Fruit fly (Drosophila melanogaster) whole organism, embryonic: ENCODE data around the gene CG6927.

ENCODE experiments used
- CG1024 ChIP-seq: fragments of 200-800 bp; sonication (Bioruptor generic); IDR thresholded peaks from 2 replicates; pipeline ENCODE4 v1.3.6; 2022; ENCODE audit warnings: missing biosample characterization, missing genetic modification characterization
- CG10274 ChIP-seq: fragments of 200-800 bp; sonication (Bioruptor generic); optimal IDR thresholded peaks from 3 replicates; lab custom pipeline; 2017; ENCODE audit warnings: missing biosample characterization, mild to moderate bottlenecking, missing genetic modification characterization
- CG10366 ChIP-seq: fragments of 200-800 bp; sonication (Bioruptor generic); IDR thresholded peaks from 2 replicates; pipeline ENCODE4 v1.3.6; 2022; ENCODE audit warnings: missing biosample characterization, missing genetic modification characterization
- CG10462 ChIP-seq: fragments of 200-800 bp; sonication (Bioruptor generic); optimal IDR thresholded peaks from 2 replicates; lab custom pipeline; 2016; ENCODE audit warnings: missing biosample characterization, missing genetic modification characterization
- CG10565 ChIP-seq: fragments of 200-800 bp; sonication (Bioruptor generic); optimal IDR thresholded peaks from 3 replicates; lab custom pipeline; 2016; ENCODE audit warnings: missing biosample characterization, mild to moderate bottlenecking, missing genetic modification characterization
- CG1233 ChIP-seq: fragments of 200-800 bp; sonication (Bioruptor generic); optimal IDR thresholded peaks from 4 replicates; lab custom pipeline; 2018; ENCODE audit warnings: missing biosample characterization, mild to moderate bottlenecking, missing genetic modification characterization
- CG13894 ChIP-seq: fragments of 200-800 bp; sonication (Bioruptor generic); optimal IDR thresholded peaks from 3 replicates; lab custom pipeline; 2018; ENCODE audit warnings: missing biosample characterization, mild to moderate bottlenecking, missing genetic modification characterization, moderate library complexity
- CG14710 ChIP-seq: fragments of 200-800 bp; sonication (Bioruptor generic); optimal IDR thresholded peaks from 3 replicates; lab custom pipeline; 2019; ENCODE audit warnings: missing biosample characterization, mild to moderate bottlenecking, missing genetic modification characterization, moderate library complexity
- CG17328 ChIP-seq: fragments of 200-800 bp; sonication (Bioruptor generic); IDR thresholded peaks from 2 replicates; pipeline ENCODE4 v1.3.6; 2022; ENCODE audit warnings: missing biosample characterization, missing genetic modification characterization
- CG17802 ChIP-seq: fragments of 200-800 bp; sonication (Bioruptor generic); optimal IDR thresholded peaks from 2 replicates; lab custom pipeline; 2018; ENCODE audit warnings: missing biosample characterization, mild to moderate bottlenecking, missing genetic modification characterization, moderate library complexity
- CG17829 ChIP-seq: fragments of 200-800 bp; optimal IDR thresholded peaks from 2 replicates; lab custom pipeline; 2019; ENCODE audit warnings: missing biosample characterization, mild to moderate bottlenecking, missing genetic modification characterization, moderate library complexity
- CG18262 ChIP-seq: fragments of 200-800 bp; optimal IDR thresholded peaks from 3 replicates; lab custom pipeline; 2019; ENCODE audit warnings: missing biosample characterization, mild to moderate bottlenecking, missing genetic modification characterization, moderate library complexity
- CG2712 ChIP-seq: fragments of 200-800 bp; optimal IDR thresholded peaks from 3 replicates; lab custom pipeline; 2019; ENCODE audit warnings: missing biosample characterization, mild to moderate bottlenecking, missing genetic modification characterization, moderate library complexity
- CG2875 ChIP-seq: fragments of 200-800 bp; sonication (Bioruptor generic); optimal IDR thresholded peaks from 2 replicates; lab custom pipeline; 2017; ENCODE audit warnings: missing biosample characterization, mild to moderate bottlenecking, missing genetic modification characterization, missing genetic modification reagents
- CG34376 ChIP-seq: fragments of 200-800 bp; sonication (Bioruptor generic); optimal IDR thresholded peaks from 2 replicates; lab custom pipeline; 2018; ENCODE audit warnings: missing biosample characterization, mild to moderate bottlenecking, missing genetic modification characterization
- CG4360 ChIP-seq: fragments of 200-800 bp; sonication (Bioruptor generic); IDR thresholded peaks from 2 replicates; pipeline ENCODE4 v1.3.6; 2022; ENCODE audit warnings: missing biosample characterization, missing genetic modification characterization
- CG4424 ChIP-seq: fragments of 200-800 bp; sonication (Bioruptor generic); optimal IDR thresholded peaks from 3 replicates; lab custom pipeline; 2016; ENCODE audit warnings: missing biosample characterization, missing genetic modification characterization
- CG7745 ChIP-seq: fragments of 200-800 bp; sonication (Bioruptor generic); optimal IDR thresholded peaks from 2 replicates; lab custom pipeline; 2018; ENCODE audit warnings: missing biosample characterization, mild to moderate bottlenecking, missing genetic modification characterization, moderate library complexity
- CG9817 ChIP-seq: fragments of 200-800 bp; sonication (Bioruptor generic); optimal IDR thresholded peaks from 2 replicates; lab custom pipeline; 2018; ENCODE audit warnings: missing biosample characterization, mild to moderate bottlenecking, missing genetic modification characterization, moderate library complexity
- CG9876 ChIP-seq: fragments of 200-800 bp; sonication (Bioruptor generic); optimal IDR thresholded peaks from 2 replicates; lab custom pipeline; 2016; ENCODE audit warnings: missing biosample characterization, missing genetic modification characterization
- Camta ChIP-seq: fragments of 200-800 bp; sonication (Bioruptor generic); optimal IDR thresholded peaks from 2 replicates; lab custom pipeline; 2016; ENCODE audit warnings: missing biosample characterization, missing genetic modification characterization
- CrebB ChIP-seq: fragments of 200-800 bp; sonication (Bioruptor generic); optimal IDR thresholded peaks from 3 replicates; lab custom pipeline; 2018; ENCODE audit warnings: missing biosample characterization, mild to moderate bottlenecking, missing genetic modification characterization
- Dip2 ChIP-seq: fragments of 200-800 bp; sonication (Bioruptor generic); IDR thresholded peaks from 2 replicates; pipeline ENCODE4 v1.3.6; 2022; ENCODE audit warnings: missing biosample characterization, missing genetic modification characterization
- Dll ChIP-seq: fragments of 200-800 bp; sonication (Bioruptor generic); IDR thresholded peaks from 4 replicates; pipeline ENCODE4 v1.3.6; 2022; ENCODE audit warnings: missing biosample characterization, missing genetic modification characterization; ENCODE audit not compliant: partially characterized antibody
- Doc3 ChIP-seq: fragments of 200-800 bp; sonication (Bioruptor generic); IDR thresholded peaks from 3 replicates; pipeline ENCODE4 v1.3.6; 2022; ENCODE audit warnings: missing biosample characterization, missing genetic modification characterization; ENCODE audit not compliant: partially characterized antibody
- Dref ChIP-seq: fragments of 200-800 bp; sonication (Bioruptor generic); IDR thresholded peaks from 2 replicates; pipeline ENCODE4 v1.3.6; 2022; ENCODE audit warnings: missing biosample characterization, missing genetic modification characterization
- E2f1 ChIP-seq: fragments of 200-800 bp; sonication (Bioruptor generic); IDR thresholded peaks from 2 replicates; pipeline ENCODE4 v1.3.6; 2022; ENCODE audit warnings: missing biosample characterization, missing genetic modification characterization
- E2f2 ChIP-seq: fragments of 200-800 bp; sonication (Bioruptor generic); IDR thresholded peaks from 2 replicates; pipeline ENCODE4 v1.3.6; 2022; ENCODE audit warnings: missing biosample characterization, missing genetic modification characterization
- HLH3B ChIP-seq: fragments of 200-800 bp; sonication (Bioruptor generic); IDR thresholded peaks from 2 replicates; pipeline ENCODE4 v1.3.6; 2022; ENCODE audit warnings: missing biosample characterization, missing genetic modification characterization
- Kr ChIP-seq: fragments of 200-800 bp; sonication (Bioruptor generic); optimal IDR thresholded peaks from 2 replicates; lab custom pipeline; 2017; ENCODE audit warnings: missing biosample characterization, mild to moderate bottlenecking, missing genetic modification characterization
- NC2α ChIP-seq: fragments of 200-800 bp; sonication (Bioruptor generic); optimal IDR thresholded peaks from 2 replicates; lab custom pipeline; 2016; ENCODE audit warnings: missing biosample characterization, missing genetic modification characterization
- Rx ChIP-seq: fragments of 200-800 bp; sonication (Bioruptor generic); IDR thresholded peaks from 2 replicates; pipeline ENCODE4 v1.3.6; 2022; ENCODE audit warnings: missing biosample characterization, missing genetic modification characterization
- ato ChIP-seq: fragments of 200-800 bp; sonication (Bioruptor generic); IDR thresholded peaks from 2 replicates; pipeline ENCODE4 v1.3.6; 2022; ENCODE audit warnings: missing biosample characterization, missing genetic modification characterization; ENCODE audit not compliant: partially characterized antibody
- bbx ChIP-seq: fragments of 200-800 bp; sonication (Bioruptor generic); IDR thresholded peaks from 2 replicates; pipeline ENCODE4 v1.3.6; 2022; ENCODE audit warnings: missing biosample characterization, missing genetic modification characterization; ENCODE audit not compliant: partially characterized antibody
- bowl ChIP-seq: fragments of 200-800 bp; sonication (Bioruptor generic); IDR thresholded peaks from 2 replicates; pipeline ENCODE4 v1.3.6; 2022; ENCODE audit warnings: missing biosample characterization, missing genetic modification characterization
- chinmo ChIP-seq: fragments of 200-800 bp; sonication (Bioruptor generic); IDR thresholded peaks from 4 replicates; pipeline ENCODE4 v1.3.6; 2022; ENCODE audit warnings: missing biosample characterization, missing genetic modification characterization; ENCODE audit not compliant: partially characterized antibody
- dysf ChIP-seq: fragments of 200-800 bp; sonication (Bioruptor generic); IDR thresholded peaks from 3 replicates; pipeline ENCODE4 v1.3.6; 2022; ENCODE audit warnings: missing biosample characterization, missing genetic modification characterization
- emc ChIP-seq: fragments of 200-800 bp; sonication (Bioruptor generic); optimal IDR thresholded peaks from 2 replicates; lab custom pipeline; 2016; ENCODE audit warnings: missing biosample characterization, missing genetic modification characterization
- eyg ChIP-seq: fragments of 200-800 bp; sonication (Bioruptor generic); optimal IDR thresholded peaks from 3 replicates; lab custom pipeline; 2016; ENCODE audit warnings: missing biosample characterization, missing genetic modification characterization
- ham ChIP-seq: fragments of 200-800 bp; sonication (Bioruptor generic); IDR thresholded peaks from 2 replicates; pipeline ENCODE4 v1.3.6; 2022; ENCODE audit warnings: missing biosample characterization, missing genetic modification characterization
- hb ChIP-seq: fragments of 200-800 bp; sonication (Bioruptor generic); IDR thresholded peaks from 3 replicates; pipeline ENCODE4 v1.3.6; 2022; ENCODE audit warnings: missing biosample characterization, missing genetic modification characterization; ENCODE audit not compliant: partially characterized antibody
- hbn ChIP-seq: fragments of 200-800 bp; sonication (Bioruptor generic); IDR thresholded peaks from 2 replicates; pipeline ENCODE4 v1.3.6; 2022; ENCODE audit warnings: missing biosample characterization, missing genetic modification characterization; ENCODE audit not compliant: partially characterized antibody
- hth ChIP-seq: fragments of >200 bp; optimal IDR thresholded peaks from 2 replicates; lab custom pipeline; 2017; ENCODE audit warnings: inconsistent platforms
- lilli ChIP-seq: fragments of 200-800 bp; sonication (Bioruptor generic); optimal IDR thresholded peaks from 3 replicates; lab custom pipeline; 2016; ENCODE audit warnings: missing biosample characterization, missing genetic modification characterization
- pum ChIP-seq: fragments of 200-800 bp; sonication (Bioruptor generic); optimal IDR thresholded peaks from 2 replicates; lab custom pipeline; 2016; ENCODE audit warnings: missing biosample characterization, missing genetic modification characterization
- sd ChIP-seq: fragments of 200-800 bp; sonication (Bioruptor generic); optimal IDR thresholded peaks from 3 replicates; lab custom pipeline; 2018; ENCODE audit warnings: missing biosample characterization, mild to moderate bottlenecking, missing genetic modification characterization, moderate library complexity
- sens ChIP-seq: fragments of 200-800 bp; sonication (Bioruptor generic); peaks from one replicate; lab custom pipeline; 2016; ENCODE audit warnings: missing biosample characterization, missing genetic modification characterization
- stwl ChIP-seq: fragments of 200-800 bp; sonication (Bioruptor generic); optimal IDR thresholded peaks from 3 replicates; lab custom pipeline; 2018; ENCODE audit warnings: missing biosample characterization, mild to moderate bottlenecking, missing genetic modification characterization, moderate library complexity
- unc-4 ChIP-seq: fragments of 200-800 bp; sonication (Bioruptor generic); IDR thresholded peaks from 2 replicates; pipeline ENCODE4 v1.3.6; 2022; ENCODE audit warnings: missing biosample characterization, missing genetic modification characterization; ENCODE audit not compliant: partially characterized antibody
- zf30C ChIP-seq: fragments of 200-800 bp; sonication (Bioruptor generic); optimal IDR thresholded peaks from 3 replicates; lab custom pipeline; 2018; ENCODE audit warnings: missing biosample characterization, mild to moderate bottlenecking, missing genetic modification characterization

CG6927 gene

dm6 chrX:4955788-4956442, 49.2 kb downstream of the CG6927 start (continued):
- TF ChIP-seq Dref = peak; percentile 37; the same call in 1 of the 2 replicates
- no peak for TF ChIP-seq CG17829 (tag; lab: Kevin White, UChicago)
- peak; percentile 6 for TF ChIP-seq stwl
- TF ChIP-seq E2f1 (GFP tag; lab: Robert Waterston, UW) = no peak
- TF ChIP-seq E2f2 (GFP tag; lab: Robert Waterston, UW) = peak; percentile 77
- peak; percentile 23 for TF ChIP-seq CG1233 (GFP tag; lab: Kevin White, UChicago)
- peak; percentile 94 for TF ChIP-seq Doc3 (GFP tag; lab: Robert Waterston, UW)
- TF ChIP-seq Camta = no peak
- TF ChIP-seq CG2875 = no peak
- TF ChIP-seq bbx = peak; percentile 98
- no peak for TF ChIP-seq Rx (GFP tag; lab: Robert Waterston, UW)
- peak; percentile 40 for TF ChIP-seq CG34376 (GFP tag; lab: Kevin White, UChicago)
- TF ChIP-seq Kr = no peak
- peak; percentile 97 for TF ChIP-seq Dll (GFP tag; lab: Robert Waterston, UW)
- no peak for TF ChIP-seq CG9876 (GFP tag; lab: Kevin White, UChicago)
- peak; percentile 15 for TF ChIP-seq CG2712 (tag; lab: Kevin White, UChicago)
- TF ChIP-seq zf30C (GFP tag; lab: Kevin White, UChicago) = peak; percentile 5
- peak; percentile 22 for TF ChIP-seq CG18262
- TF ChIP-seq unc-4 (GFP tag; lab: Robert Waterston, UW) = peak; percentile 94
- no peak for TF ChIP-seq emc (GFP tag; lab: Kevin White, UChicago)
- no peak for TF ChIP-seq ham (GFP tag; lab: Robert Waterston, UW)
- TF ChIP-seq ato (GFP tag; lab: Robert Waterston, UW) = peak; percentile 96
- no peak for TF ChIP-seq CG9817 (tag; lab: Kevin White, UChicago)
- TF ChIP-seq chinmo (GFP tag; lab: Robert Waterston, UW) = peak; percentile 94; the same call in 3 of the 4 replicates
- TF ChIP-seq CG4424 (GFP tag; lab: Kevin White, UChicago) = no peak
- peak; percentile 92 for TF ChIP-seq sens
- no peak for TF ChIP-seq CG17802 (tag; lab: Kevin White, UChicago)
- no peak for TF ChIP-seq hth (lab: Kevin White, UChicago)
- no peak for TF ChIP-seq eyg (GFP tag; lab: Kevin White, UChicago)
- TF ChIP-seq CG4360 (GFP tag; lab: Robert Waterston, UW) = peak; percentile 83
- no peak for TF ChIP-seq NC2α (GFP tag; lab: Kevin White, UChicago)
- no peak for TF ChIP-seq bowl
- no peak for TF ChIP-seq CG1024 (GFP tag; lab: Robert Waterston, UW)
- peak; percentile 35 for TF ChIP-seq CG14710 (tag; lab: Kevin White, UChicago)
- TF ChIP-seq Dip2 (GFP tag; lab: Robert Waterston, UW) = no peak
- TF ChIP-seq CG10366 (GFP tag; lab: Robert Waterston, UW) = peak; percentile 20
- peak; percentile 24 for TF ChIP-seq lilli (GFP tag; lab: Kevin White, UChicago)
- no peak for TF ChIP-seq CG7745 (tag; lab: Kevin White, UChicago)
- peak; percentile 39 for TF ChIP-seq CG13894
- no peak for TF ChIP-seq sd
- 0 out of 2 replicates have a peak, but pooled peaks have one; percentile 6 for TF ChIP-seq HLH3B (GFP tag; lab: Robert Waterston, UW)
- no peak for TF ChIP-seq pum (GFP tag; lab: Kevin White, UChicago)
- TF ChIP-seq CG17328 = peak; percentile 10; the same call in 1 of the 2 replicates
- TF ChIP-seq CG10274 = no peak
- TF ChIP-seq dysf (GFP tag; lab: Robert Waterston, UW) = peak; percentile 45; the same call in 1 of the 3 replicates
- peak; percentile 45 for TF ChIP-seq CrebB
- peak; percentile 51 for TF ChIP-seq CG10462 (GFP tag; lab: Kevin White, UChicago)
- TF ChIP-seq hbn = peak; percentile 95
- TF ChIP-seq CG10565 (GFP tag; lab: Kevin White, UChicago) = no peak
- peak; percentile 90 for TF ChIP-seq hb (GFP tag; lab: Robert Waterston, UW)
